Worm (Caenorhabditis elegans) whole organism, early embryonic: ENCODE results near the gene C52B9.4.

ENCODE experiments used
- B0310.2 ChIP-seq: sonication (generic microtip); optimal IDR thresholded peaks from 2 replicates; lab custom pipeline; 2016; ENCODE audit warnings: mild to moderate bottlenecking, missing genetic modification characterization, missing compliant biosample characterization
- hmbx-1 ChIP-seq: sonication (generic microtip); optimal IDR thresholded peaks from 2 replicates; lab custom pipeline; 2016; ENCODE audit warnings: mild to moderate bottlenecking, missing genetic modification characterization, missing compliant biosample characterization

DNA sequence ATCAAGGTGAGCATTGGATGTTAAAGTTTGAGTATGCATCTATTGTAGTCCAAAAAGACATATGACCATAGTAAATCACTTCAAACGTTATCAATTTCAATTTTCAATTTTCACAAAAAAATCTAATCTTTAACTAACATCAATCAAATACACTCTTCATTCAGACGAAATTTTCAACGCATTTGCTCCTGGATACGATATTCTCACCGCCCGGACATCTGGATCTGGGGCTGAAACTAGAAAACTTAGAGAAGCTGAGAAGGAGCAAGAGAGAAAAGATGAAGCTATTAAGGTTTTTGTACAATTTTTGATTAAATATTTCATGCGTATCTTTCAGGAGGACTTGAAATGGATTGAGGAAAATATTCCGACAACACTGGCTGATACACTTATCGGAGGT, 3.4 kb downstream of the C52B9.4 start:
- no peak for TF ChIP-seq B0310.2 (tag; lab: Kevin White, UChicago)
- no peak for TF ChIP-seq hmbx-1 (tag; lab: Kevin White, UChicago)
